Worm (Caenorhabditis elegans) whole organism, L2 larva: ENCODE results near the gene F31E8.5.

Experiments
- R02D3.7 ChIP-seq: fragments of 150-350 bp; optimal IDR thresholded peaks from 2 replicates; lab custom pipeline; 2014; ENCODE audit warnings: missing biosample characterization, missing genetic modification characterization
- alr-1 ChIP-seq: fragments of 150-350 bp; optimal IDR thresholded peaks from 2 replicates; lab custom pipeline; 2014; ENCODE audit warnings: missing biosample characterization, missing genetic modification characterization
- unc-39 ChIP-seq: fragments of 150-350 bp; optimal IDR thresholded peaks from 2 replicates; lab custom pipeline; 2014; ENCODE audit warnings: missing biosample characterization, missing genetic modification characterization

DNA sequence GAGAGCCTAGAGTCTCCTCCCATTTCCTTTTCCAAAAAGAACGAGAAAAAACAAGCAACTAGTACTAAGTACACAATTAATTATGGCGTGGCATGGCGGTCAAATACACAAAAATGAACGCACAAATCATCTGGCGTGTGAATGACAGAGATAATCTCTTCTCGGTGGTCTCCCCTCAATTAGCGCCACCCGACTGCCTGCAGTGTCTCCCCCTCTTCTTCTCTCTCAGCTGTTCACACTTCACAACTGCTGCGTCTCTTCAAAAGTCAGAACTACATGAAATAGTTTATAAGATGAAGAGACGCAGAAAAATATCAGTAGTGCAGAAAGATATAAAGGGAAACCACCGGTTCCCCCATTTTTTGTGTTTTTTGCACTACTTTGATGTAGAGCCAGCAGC is 20.3 kb upstream of the F31E8.5 start:
- TF ChIP-seq unc-39 (tag; lab: Kevin White, UChicago) (no peak), R02D3.7 (tag; lab: Kevin White, UChicago) (no peak), alr-1 (tag; lab: Kevin White, UChicago) (no peak)
